Worm (Caenorhabditis elegans): Measurements from ENCODE around the gene F56D6.21.

DNA sequence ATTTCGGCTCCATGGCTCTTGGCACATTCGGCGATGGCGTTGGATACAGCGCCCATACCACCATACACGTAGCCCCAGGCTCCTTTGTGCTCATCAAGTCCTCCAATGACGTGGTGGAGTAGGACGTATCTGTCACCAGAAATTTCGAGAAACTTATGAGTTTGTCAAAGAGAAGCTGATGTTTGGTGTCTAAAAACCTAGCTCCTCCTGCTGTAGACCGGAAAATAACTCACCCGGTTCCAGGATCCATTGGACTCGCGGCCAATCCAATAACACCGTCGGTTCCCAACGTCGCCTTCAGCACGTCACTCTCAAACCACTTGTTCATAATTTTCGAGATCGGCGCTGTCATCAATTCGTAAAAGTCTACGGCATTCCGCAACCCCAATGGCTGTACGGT lies 27.8 kb upstream of the F56D6.21 start:
- TF ChIP-seq gmeb-2 (tag; optimal IDR thresholded peaks at IDR 0.05) = no peak
- no peak for TF ChIP-seq C38D4.7 (GFP tag; optimal IDR thresholded peaks at IDR 0.05)
- TF ChIP-seq fkh-10 (GFP tag; optimal IDR thresholded peaks at IDR 0.05) = no peak
- no peak for TF ChIP-seq eyg-1 (tag; optimal IDR thresholded peaks at IDR 0.05)
- TF ChIP-seq dve-1 (tag; optimal IDR thresholded peaks at IDR 0.05) = no peak
- TF ChIP-seq unc-55 (GFP tag; optimal IDR thresholded peaks at IDR 0.05) = no peak
- TF ChIP-seq ama-1 (optimal IDR thresholded peaks at IDR 0.05) = no peak

All from whole organism, late embryonic.